Fruit fly (Drosophila melanogaster) whole organism, adult: Measurements from ENCODE around the gene dlg1.

Source experiments
- CG11617 ChIP-seq: fragments of 200-800 bp; sonication (Bioruptor generic); optimal IDR thresholded peaks from 2 replicates; lab custom pipeline; 2017; ENCODE audit warnings: mild to moderate bottlenecking, missing biosample characterization, missing genetic modification reagents, missing genetic modification characterization
- CG12768 ChIP-seq: fragments of 200-800 bp; sonication (Bioruptor generic); optimal IDR thresholded peaks from 2 replicates; lab custom pipeline; 2017; ENCODE audit warnings: missing biosample characterization, missing genetic modification characterization, mild to moderate bottlenecking, moderate library complexity, missing genetic modification reagents
- CG14711 ChIP-seq: fragments of 200-800 bp; sonication (Bioruptor generic); optimal IDR thresholded peaks from 2 replicates; lab custom pipeline; 2018; ENCODE audit warnings: missing biosample characterization, mild to moderate bottlenecking, missing genetic modification characterization, moderate library complexity
- CG1620 ChIP-seq: fragments of 200-800 bp; sonication (Bioruptor generic); optimal IDR thresholded peaks from 2 replicates; lab custom pipeline; 2016; ENCODE audit warnings: missing biosample characterization, missing genetic modification characterization
- CG33017 ChIP-seq: fragments of 200-800 bp; sonication (Bioruptor generic); optimal IDR thresholded peaks from 2 replicates; lab custom pipeline; 2018; ENCODE audit warnings: missing biosample characterization, mild to moderate bottlenecking, missing genetic modification characterization, moderate library complexity
- CG5204 ChIP-seq: fragments of 200-800 bp; sonication (Bioruptor generic); optimal IDR thresholded peaks from 2 replicates; lab custom pipeline; 2016; ENCODE audit warnings: missing biosample characterization, missing genetic modification characterization
- CG7045 ChIP-seq: fragments of 200-800 bp; sonication (Bioruptor generic); optimal IDR thresholded peaks from 2 replicates; lab custom pipeline; 2017; ENCODE audit warnings: missing biosample characterization, mild to moderate bottlenecking, missing genetic modification characterization
- CG7101 ChIP-seq: fragments of 200-800 bp; sonication (Bioruptor generic); optimal IDR thresholded peaks from 2 replicates; lab custom pipeline; 2018; ENCODE audit warnings: missing biosample characterization, mild to moderate bottlenecking, missing genetic modification characterization, moderate library complexity
- Clk ChIP-seq: fragments of 200-800 bp; sonication (Bioruptor generic); optimal IDR thresholded peaks from 2 replicates; lab custom pipeline; 2017; ENCODE audit warnings: missing biosample characterization, missing genetic modification characterization
- Crg-1 ChIP-seq: fragments of 200-800 bp; sonication (Bioruptor generic); optimal IDR thresholded peaks from 2 replicates; lab custom pipeline; 2016; ENCODE audit warnings: missing biosample characterization, missing genetic modification characterization
- Hr96 ChIP-seq: fragments of 200-800 bp; sonication (Bioruptor generic); optimal IDR thresholded peaks from 2 replicates; lab custom pipeline; 2016; ENCODE audit warnings: missing biosample characterization, missing genetic modification characterization
- Mnt ChIP-seq: fragments of 200-800 bp; sonication (Bioruptor generic); optimal IDR thresholded peaks from 2 replicates; lab custom pipeline; 2016; ENCODE audit warnings: missing biosample characterization, mild to moderate bottlenecking, missing genetic modification characterization
- bab1 ChIP-seq: fragments of 200-800 bp; sonication (Bioruptor generic); optimal IDR thresholded peaks from 3 replicates; lab custom pipeline; 2019; ENCODE audit warnings: missing biosample characterization, mild to moderate bottlenecking, missing genetic modification characterization, moderate library complexity
- cic ChIP-seq: fragments of 200-800 bp; sonication (Bioruptor generic); optimal IDR thresholded peaks from 2 replicates; lab custom pipeline; 2017; ENCODE audit warnings: missing biosample characterization, mild to moderate bottlenecking, missing genetic modification characterization, moderate library complexity
- cnc ChIP-seq, 2 experiments: fragments of >200 bp; optimal IDR thresholded peaks; 2 replicates each; lab custom pipeline; 2017
- kay ChIP-seq: fragments of 200-800 bp; sonication (Bioruptor generic); peaks from one replicate; lab custom pipeline; 2016; ENCODE audit warnings: missing biosample characterization, missing genetic modification characterization, borderline replicate concordance
- ovo ChIP-seq: fragments of 200-800 bp; sonication (Bioruptor generic); optimal IDR thresholded peaks from 2 replicates; lab custom pipeline; 2016; ENCODE audit warnings: missing biosample characterization, missing genetic modification characterization
- pad ChIP-seq: fragments of 200-800 bp; sonication (Bioruptor generic); optimal IDR thresholded peaks from 3 replicates; lab custom pipeline; 2017; ENCODE audit warnings: missing biosample characterization, missing genetic modification characterization, mild to moderate bottlenecking, moderate library complexity, missing genetic modification reagents
- tj ChIP-seq: fragments of 200-800 bp; sonication (Bioruptor generic); optimal IDR thresholded peaks from 3 replicates; lab custom pipeline; 2017; ENCODE audit warnings: missing biosample characterization, mild to moderate bottlenecking, missing genetic modification characterization, moderate library complexity
- toe ChIP-seq: fragments of 200-800 bp; sonication (Bioruptor generic); optimal IDR thresholded peaks from 2 replicates; lab custom pipeline; 2016; ENCODE audit warnings: missing biosample characterization, missing genetic modification characterization

dlg1 gene

DNA sequence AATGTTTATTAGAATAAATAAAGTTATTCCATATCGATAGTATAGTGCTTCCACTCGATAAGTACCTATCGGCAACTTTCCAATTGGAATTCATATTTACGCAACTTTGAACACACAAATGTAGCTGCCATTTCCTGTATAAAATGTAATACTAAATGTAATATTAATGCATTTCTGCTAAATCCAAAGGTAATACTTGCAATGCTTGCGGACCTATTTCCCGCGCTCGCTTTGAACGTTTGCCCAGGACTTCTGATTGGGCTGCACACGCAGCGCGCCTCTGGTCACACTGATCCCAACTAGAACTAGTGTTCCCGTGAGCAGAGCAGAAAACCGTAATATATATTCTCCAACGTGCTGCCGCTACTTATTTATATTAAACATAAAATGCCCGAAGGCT lies at the start of gene dlg1:
Gene dlg1, plus strand, starts transcription at position 292 of the 400 bp plus-strand sequence.
- TF ChIP-seq cnc (optimal IDR thresholded peaks at IDR 0.05; lab: Kevin White, UChicago) (no peak), toe (GFP tag; lab: Kevin White, UChicago) (no peak), bab1 (peak; percentile 51)

DNA sequence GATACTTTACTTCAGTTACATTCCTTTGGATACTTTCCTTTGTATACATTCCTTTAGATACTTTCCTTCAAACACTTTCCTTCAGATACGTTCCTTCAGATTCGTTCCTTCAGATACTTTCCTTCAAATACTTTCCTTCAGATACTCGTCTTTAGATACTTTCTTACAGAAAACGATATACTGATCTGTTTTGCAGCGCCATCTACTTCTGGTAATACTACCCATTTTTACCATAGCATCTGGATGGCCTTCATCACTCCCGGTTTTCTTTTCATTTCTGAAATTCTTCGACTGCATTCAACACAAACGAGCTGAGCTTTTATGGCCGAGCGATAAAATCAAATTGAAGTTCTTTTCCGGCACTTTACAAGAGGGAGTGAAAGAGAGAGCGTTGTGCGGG lies 49.5 kb upstream of the dlg1 start:
- TF ChIP-seq toe (GFP tag; lab: Kevin White, UChicago) (no peak), pad (no peak), CG14711 (tag; lab: Kevin White, UChicago) (no peak), tj (no peak), Clk (GFP tag; lab: Kevin White, UChicago) (no peak), CG33017 (tag; lab: Kevin White, UChicago) (no peak), CG7045 (GFP tag; lab: Kevin White, UChicago) (no peak), kay (GFP tag; lab: Kevin White, UChicago) (no peak), CG7101 (tag; lab: Kevin White, UChicago) (no peak), Mnt (GFP tag; lab: Kevin White, UChicago) (no peak), CG1620 (GFP tag; lab: Kevin White, UChicago) (no peak), CG5204 (GFP tag; lab: Kevin White, UChicago) (no peak), CG12768 (GFP tag; lab: Kevin White, UChicago) (no peak), CG11617 (GFP tag; lab: Kevin White, UChicago) (no peak), Crg-1 (GFP tag; lab: Kevin White, UChicago) (no peak), Hr96 (GFP tag; lab: Kevin White, UChicago) (no peak), ovo (no peak), cnc (optimal IDR thresholded peaks at IDR 0.05; lab: Kevin White, UChicago) (no peak), cic (GFP tag; lab: Kevin White, UChicago) (no peak), bab1 (no peak)

DNA sequence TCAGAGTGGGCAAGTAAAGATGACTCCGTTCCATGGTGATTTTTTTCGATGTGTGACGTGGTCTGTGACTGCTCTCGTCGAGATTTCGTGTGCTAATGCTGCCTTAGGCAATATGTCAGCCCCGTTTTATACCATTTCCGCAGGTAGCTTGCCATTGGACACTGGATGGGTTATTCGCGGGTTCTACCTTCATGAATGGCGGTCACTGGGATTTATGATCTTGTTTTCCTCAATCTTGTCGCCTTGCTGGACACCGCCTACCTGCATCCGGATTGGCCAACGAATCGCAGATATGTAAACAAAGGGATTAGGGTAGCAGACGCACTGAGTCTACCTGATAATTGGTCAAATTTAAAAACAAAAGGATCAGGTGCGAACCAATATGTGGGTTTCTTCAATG lies 47.2 kb upstream of the dlg1 start, which contains the start of gene sisA:
Gene sisA, minus strand, starts transcription at position 101 of the 400 bp plus-strand sequence.
- TF ChIP-seq CG7101 (tag; lab: Kevin White, UChicago): no peak
- TF ChIP-seq CG7045 (GFP tag; lab: Kevin White, UChicago): no peak
- no peak for TF ChIP-seq CG14711 (tag; lab: Kevin White, UChicago)
- no peak for TF ChIP-seq cic (GFP tag; lab: Kevin White, UChicago)
- TF ChIP-seq CG5204 (GFP tag; lab: Kevin White, UChicago): no peak
- no peak for TF ChIP-seq tj
- TF ChIP-seq cnc (optimal IDR thresholded peaks at IDR 0.05; lab: Kevin White, UChicago): no peak
- TF ChIP-seq Mnt (GFP tag; lab: Kevin White, UChicago): no peak
- TF ChIP-seq Clk (GFP tag; lab: Kevin White, UChicago): no peak
- no peak for TF ChIP-seq kay (GFP tag; lab: Kevin White, UChicago)
- no peak for TF ChIP-seq Crg-1 (GFP tag; lab: Kevin White, UChicago)
- TF ChIP-seq Hr96 (GFP tag; lab: Kevin White, UChicago): no peak
- TF ChIP-seq pad: no peak
- no peak for TF ChIP-seq CG12768 (GFP tag; lab: Kevin White, UChicago)
- no peak for TF ChIP-seq bab1
- TF ChIP-seq CG11617 (GFP tag; lab: Kevin White, UChicago): no peak

DNA sequence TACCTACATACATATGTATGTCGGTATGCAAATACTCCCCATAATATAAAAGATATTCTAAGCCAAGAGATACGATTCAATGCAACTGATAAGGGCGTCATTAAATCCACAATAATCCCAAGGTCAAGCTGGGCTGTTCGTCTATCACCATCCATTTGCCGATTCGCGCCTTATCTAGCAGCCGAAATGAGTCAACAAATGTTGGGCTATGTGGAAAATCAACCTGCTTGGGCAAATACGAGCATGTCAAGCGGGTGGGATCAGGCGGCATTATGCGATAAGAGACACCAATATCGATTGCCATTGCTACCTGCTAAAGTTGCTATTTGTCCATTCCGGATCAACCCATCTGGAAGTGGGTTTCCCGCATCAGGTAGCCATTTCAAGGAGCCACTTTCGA lies 46.8 kb upstream of the dlg1 start:
- no peak for TF ChIP-seq pad
- no peak for TF ChIP-seq CG7101 (tag; lab: Kevin White, UChicago)
- no peak for TF ChIP-seq CG11617 (GFP tag; lab: Kevin White, UChicago)
- TF ChIP-seq CG5204 (GFP tag; lab: Kevin White, UChicago): no peak
- TF ChIP-seq Crg-1 (GFP tag; lab: Kevin White, UChicago): no peak
- TF ChIP-seq Hr96 (GFP tag; lab: Kevin White, UChicago): no peak
- no peak for TF ChIP-seq cnc (optimal IDR thresholded peaks at IDR 0.05; lab: Kevin White, UChicago)
- no peak for TF ChIP-seq cic (GFP tag; lab: Kevin White, UChicago)
- no peak for TF ChIP-seq bab1

DNA sequence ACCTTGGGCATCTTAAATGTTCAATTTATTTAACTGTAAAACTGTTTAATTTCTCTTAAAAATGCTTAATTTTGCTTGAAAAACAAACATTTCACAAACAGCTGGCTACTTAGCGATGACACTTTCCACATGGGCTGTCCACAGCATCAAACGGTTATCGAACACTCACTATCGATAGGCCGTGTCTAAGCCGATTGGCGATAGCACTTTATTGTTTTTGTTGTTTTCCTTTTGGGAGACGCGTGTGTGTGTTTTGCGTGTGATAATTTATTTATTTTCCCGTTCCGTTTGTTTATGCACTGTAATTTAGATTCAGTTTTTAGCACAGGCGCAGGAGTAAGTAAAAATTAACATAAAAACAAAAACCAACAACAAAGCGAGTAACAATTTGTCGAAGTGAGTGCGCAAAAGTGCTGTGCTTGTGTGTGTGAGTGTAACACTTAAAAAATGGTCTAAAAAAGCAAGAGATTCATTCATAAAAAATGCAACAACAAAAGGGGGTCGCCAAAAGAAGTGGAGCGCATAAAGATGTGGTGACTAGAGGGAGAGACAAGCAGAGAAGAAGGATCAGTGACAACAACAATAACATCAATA lies 44.2 kb upstream of the dlg1 start, which contains the start of gene Gapvd1:
Gene Gapvd1, plus strand, starts transcription at position 211 of the 594 bp plus-strand sequence.
- peak; percentile 12 for TF ChIP-seq CG11617 (GFP tag; lab: Kevin White, UChicago)
- TF ChIP-seq CG14711 (tag; lab: Kevin White, UChicago): peak; percentile 21
- no peak for TF ChIP-seq tj
- no peak for TF ChIP-seq CG5204 (GFP tag; lab: Kevin White, UChicago)
- TF ChIP-seq Crg-1 (GFP tag; lab: Kevin White, UChicago): no peak
- TF ChIP-seq Clk (GFP tag; lab: Kevin White, UChicago): no peak
- no peak for TF ChIP-seq ovo
- no peak for TF ChIP-seq CG7045 (GFP tag; lab: Kevin White, UChicago)
- TF ChIP-seq CG7101 (tag; lab: Kevin White, UChicago): peak; percentile 14
- no peak for TF ChIP-seq cic (GFP tag; lab: Kevin White, UChicago)
- TF ChIP-seq Hr96 (GFP tag; lab: Kevin White, UChicago): no peak
- TF ChIP-seq Mnt (GFP tag; lab: Kevin White, UChicago): peak; percentile 78
- no peak for TF ChIP-seq cnc (optimal IDR thresholded peaks at IDR 0.05; lab: Kevin White, UChicago)
- no peak for TF ChIP-seq kay (GFP tag; lab: Kevin White, UChicago)
- no peak for TF ChIP-seq CG12768 (GFP tag; lab: Kevin White, UChicago)
- peak; percentile 59 for TF ChIP-seq bab1
- TF ChIP-seq CG1620 (GFP tag; lab: Kevin White, UChicago): peak; percentile 20

DNA sequence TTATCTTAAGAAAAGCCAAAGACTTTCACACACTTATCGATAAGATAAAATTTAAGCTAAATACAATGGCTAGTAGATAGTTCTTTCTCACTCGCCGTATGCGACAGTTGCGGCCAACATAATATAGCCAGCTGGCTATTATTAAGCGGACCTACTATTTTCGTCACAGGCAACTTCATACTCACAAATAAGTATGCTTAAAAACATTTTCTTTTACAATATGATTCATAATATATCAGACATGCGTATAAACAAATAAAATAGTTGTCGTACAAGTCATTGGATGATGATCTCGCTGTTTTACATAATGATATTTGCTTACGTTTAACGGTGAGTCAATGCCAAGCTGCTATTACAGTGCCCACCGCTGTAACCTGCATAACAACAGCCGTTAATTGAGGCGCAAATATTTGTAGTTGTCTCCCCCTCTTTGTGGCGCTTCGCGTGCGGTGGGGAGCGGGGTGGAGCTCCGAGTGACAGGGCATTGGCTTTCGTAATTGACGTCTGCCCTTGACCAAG lies 43.2 kb upstream of the dlg1 start:
- no peak for TF ChIP-seq CG5204 (GFP tag; lab: Kevin White, UChicago)
- TF ChIP-seq Crg-1 (GFP tag; lab: Kevin White, UChicago): peak; percentile 72
- peak; percentile 66 for TF ChIP-seq Mnt (GFP tag; lab: Kevin White, UChicago)
- peak; percentile 49 for TF ChIP-seq cic (GFP tag; lab: Kevin White, UChicago)
- peak; percentile 84 for TF ChIP-seq CG7101 (tag; lab: Kevin White, UChicago)
- TF ChIP-seq CG14711 (tag; lab: Kevin White, UChicago): peak; percentile 72
- TF ChIP-seq CG11617 (GFP tag; lab: Kevin White, UChicago): peak; percentile 83
- TF ChIP-seq CG1620 (GFP tag; lab: Kevin White, UChicago): peak; percentile 59
- TF ChIP-seq pad: peak; percentile 65
- TF ChIP-seq kay (GFP tag; lab: Kevin White, UChicago): peak; percentile 96
- peak; percentile 28 for TF ChIP-seq Clk (GFP tag; lab: Kevin White, UChicago)
- TF ChIP-seq CG33017 (tag; lab: Kevin White, UChicago): peak; percentile 81
- no peak for TF ChIP-seq cnc (optimal IDR thresholded peaks at IDR 0.05; lab: Kevin White, UChicago)
- no peak for TF ChIP-seq toe (GFP tag; lab: Kevin White, UChicago)
- TF ChIP-seq tj: peak; percentile 59
- TF ChIP-seq CG7045 (GFP tag; lab: Kevin White, UChicago): peak; percentile 73
- TF ChIP-seq bab1: peak; percentile 77
- TF ChIP-seq Hr96 (GFP tag; lab: Kevin White, UChicago): no peak
- TF ChIP-seq CG12768 (GFP tag; lab: Kevin White, UChicago): peak; percentile 78
- peak; percentile 91 for TF ChIP-seq ovo
